Fruit fly (Drosophila melanogaster) whole organism, embryonic: ENCODE results near the gene p38b.

ENCODE experiments used
- Abd-B ChIP-seq: fragments of 200-800 bp; sonication (Bioruptor generic); optimal IDR thresholded peaks from 2 replicates; lab custom pipeline; 2018; ENCODE audit warnings: missing biosample characterization, mild to moderate bottlenecking, missing genetic modification characterization, moderate library complexity
- Bdp1 ChIP-seq: fragments of 200-800 bp; sonication (Bioruptor generic); optimal IDR thresholded peaks from 3 replicates; lab custom pipeline; 2016; ENCODE audit warnings: missing biosample characterization, missing genetic modification characterization
- Blimp-1 ChIP-seq: fragments of 200-800 bp; sonication (Bioruptor generic); optimal IDR thresholded peaks from 3 replicates; lab custom pipeline; 2018; ENCODE audit warnings: missing biosample characterization, missing genetic modification characterization, mild to moderate bottlenecking, moderate library complexity, missing genetic modification reagents
- BtbVII ChIP-seq: fragments of 200-800 bp; sonication (Bioruptor generic); optimal IDR thresholded peaks from 3 replicates; lab custom pipeline; 2017; ENCODE audit warnings: missing biosample characterization, mild to moderate bottlenecking, missing genetic modification characterization
- CG11695 ChIP-seq: fragments of 200-800 bp; sonication (Bioruptor generic); IDR thresholded peaks from 3 replicates; pipeline ENCODE4 v1.3.6; 2022; ENCODE audit warnings: missing biosample characterization, missing genetic modification characterization
- CG12391 ChIP-seq: fragments of 200-800 bp; sonication (Bioruptor generic); optimal IDR thresholded peaks from 3 replicates; lab custom pipeline; 2018; ENCODE audit warnings: missing biosample characterization, mild to moderate bottlenecking, missing genetic modification characterization, moderate library complexity
- CG13296 ChIP-seq: fragments of 200-800 bp; sonication (Bioruptor generic); optimal IDR thresholded peaks from 3 replicates; lab custom pipeline; 2018; ENCODE audit warnings: missing biosample characterization, mild to moderate bottlenecking, missing genetic modification characterization
- CG1602 ChIP-seq: fragments of 200-800 bp; sonication (Bioruptor generic); optimal IDR thresholded peaks from 3 replicates; lab custom pipeline; 2016; ENCODE audit warnings: missing biosample characterization, missing genetic modification characterization
- CG1647 ChIP-seq: fragments of 200-800 bp; sonication (Bioruptor generic); optimal IDR thresholded peaks from 3 replicates; lab custom pipeline; 2016; ENCODE audit warnings: missing biosample characterization, missing genetic modification characterization
- CG17186 ChIP-seq: fragments of 200-800 bp; sonication (Bioruptor generic); optimal IDR thresholded peaks from 3 replicates; lab custom pipeline; 2017; ENCODE audit warnings: missing biosample characterization, missing genetic modification reagents, missing genetic modification characterization
- CG1792 ChIP-seq: fragments of 200-800 bp; sonication (Bioruptor generic); optimal IDR thresholded peaks from 2 replicates; lab custom pipeline; 2016; ENCODE audit warnings: missing biosample characterization, missing genetic modification characterization
- CG31388 ChIP-seq: fragments of 200-800 bp; sonication (Bioruptor generic); optimal IDR thresholded peaks from 2 replicates; lab custom pipeline; 2016; ENCODE audit warnings: missing biosample characterization, missing genetic modification characterization
- CG34376 ChIP-seq: fragments of 200-800 bp; sonication (Bioruptor generic); optimal IDR thresholded peaks from 2 replicates; lab custom pipeline; 2018; ENCODE audit warnings: missing biosample characterization, mild to moderate bottlenecking, missing genetic modification characterization
- CG4617 ChIP-seq: fragments of 200-800 bp; sonication (Bioruptor generic); optimal IDR thresholded peaks from 3 replicates; lab custom pipeline; 2016; ENCODE audit warnings: missing biosample characterization, missing genetic modification characterization, borderline replicate concordance
- CG4820 ChIP-seq: fragments of 200-800 bp; sonication (Bioruptor generic); optimal IDR thresholded peaks from 3 replicates; lab custom pipeline; 2016; ENCODE audit warnings: missing biosample characterization, missing genetic modification characterization
- CG7556 ChIP-seq: fragments of 200-800 bp; sonication (Bioruptor generic); optimal IDR thresholded peaks from 2 replicates; lab custom pipeline; 2017; ENCODE audit warnings: missing biosample characterization, mild to moderate bottlenecking, missing genetic modification characterization
- CG8281 ChIP-seq: fragments of 200-800 bp; sonication (Bioruptor generic); optimal IDR thresholded peaks from 2 replicates; lab custom pipeline; 2018; ENCODE audit warnings: missing biosample characterization, mild to moderate bottlenecking, missing genetic modification characterization, moderate library complexity
- CG8359 ChIP-seq: fragments of 200-800 bp; sonication (Bioruptor generic); optimal IDR thresholded peaks from 2 replicates; lab custom pipeline; 2017; ENCODE audit warnings: missing biosample characterization, mild to moderate bottlenecking, missing genetic modification characterization, borderline replicate concordance
- CG9437 ChIP-seq: fragments of 200-800 bp; sonication (Bioruptor generic); optimal IDR thresholded peaks from 2 replicates; lab custom pipeline; 2018; ENCODE audit warnings: missing biosample characterization, mild to moderate bottlenecking, missing genetic modification characterization
- Chrac-16 ChIP-seq: fragments of 200-800 bp; sonication (Bioruptor generic); optimal IDR thresholded peaks from 3 replicates; lab custom pipeline; 2016; ENCODE audit warnings: missing biosample characterization, missing genetic modification characterization
- HLH54F ChIP-seq: fragments of 200-800 bp; sonication (Bioruptor generic); optimal IDR thresholded peaks from 3 replicates; lab custom pipeline; 2016; ENCODE audit warnings: missing biosample characterization, missing genetic modification characterization
- MESR4 ChIP-seq: fragments of 200-800 bp; sonication (Bioruptor generic); optimal IDR thresholded peaks from 2 replicates; lab custom pipeline; 2018; ENCODE audit warnings: missing biosample characterization, mild to moderate bottlenecking, missing genetic modification characterization, moderate library complexity
- Mad ChIP-seq: fragments of 200-800 bp; sonication (Bioruptor generic); optimal IDR thresholded peaks from 2 replicates; lab custom pipeline; 2016; ENCODE audit warnings: missing biosample characterization, missing genetic modification characterization
- Med ChIP-seq: fragments of 200-800 bp; sonication (Bioruptor generic); peaks from one replicate; lab custom pipeline; 2016; ENCODE audit warnings: missing biosample characterization, missing genetic modification characterization, mild to moderate bottlenecking, inconsistent platforms, moderate library complexity
- NfI ChIP-seq: fragments of 200-800 bp; sonication (Bioruptor generic); optimal IDR thresholded peaks from 3 replicates; lab custom pipeline; 2018; ENCODE audit warnings: missing biosample characterization, mild to moderate bottlenecking, missing genetic modification characterization, moderate library complexity
- Ravus ChIP-seq: fragments of 200-800 bp; sonication (Bioruptor generic); IDR thresholded peaks from 2 replicates; pipeline ENCODE4 v1.3.6; 2022; ENCODE audit warnings: missing biosample characterization, missing genetic modification characterization
- Scr ChIP-seq: fragments of 200-800 bp; sonication (Bioruptor generic); IDR thresholded peaks from 2 replicates; pipeline ENCODE4 v1.3.6; 2022; ENCODE audit warnings: missing biosample characterization, missing genetic modification characterization; ENCODE audit not compliant: partially characterized antibody
- YL-1 ChIP-seq: fragments of 200-800 bp; sonication (Bioruptor generic); optimal IDR thresholded peaks from 3 replicates; lab custom pipeline; 2017; ENCODE audit warnings: missing biosample characterization, mild to moderate bottlenecking, missing genetic modification characterization
- ash1 ChIP-seq: fragments of 200-800 bp; sonication (Bioruptor generic); optimal IDR thresholded peaks from 2 replicates; lab custom pipeline; 2018; ENCODE audit warnings: missing biosample characterization, mild to moderate bottlenecking, missing genetic modification characterization
- bigmax ChIP-seq: fragments of 200-800 bp; sonication (Bioruptor generic); optimal IDR thresholded peaks from 2 replicates; lab custom pipeline; 2018; ENCODE audit warnings: missing biosample characterization, mild to moderate bottlenecking, missing genetic modification characterization
- dmrt11E ChIP-seq: fragments of 200-800 bp; sonication (Bioruptor generic); optimal IDR thresholded peaks from 3 replicates; lab custom pipeline; 2018; ENCODE audit warnings: missing biosample characterization, mild to moderate bottlenecking, missing genetic modification characterization, moderate library complexity
- dpn ChIP-seq, 2 experiments: fragments of 200-800 bp; sonication (Bioruptor generic); optimal IDR thresholded peaks; 3 replicates each; lab custom pipeline; 2016; ENCODE audit warnings: missing biosample characterization in 2 of 2, missing genetic modification characterization in 2 of 2
- dysf ChIP-seq: fragments of 200-800 bp; sonication (Bioruptor generic); IDR thresholded peaks from 3 replicates; pipeline ENCODE4 v1.3.6; 2022; ENCODE audit warnings: missing biosample characterization, missing genetic modification characterization
- en ChIP-seq: fragments of 200-800 bp; sonication (Bioruptor generic); optimal IDR thresholded peaks from 2 replicates; lab custom pipeline; 2016; ENCODE audit warnings: missing biosample characterization, missing genetic modification characterization
- esg ChIP-seq: fragments of 200-800 bp; sonication (Bioruptor generic); conservative IDR thresholded peaks from 2 replicates; pipeline ENCODE4 v1.3.6; 2022; ENCODE audit warnings: missing biosample characterization, missing genetic modification characterization
- kni ChIP-seq: fragments of 200-800 bp; sonication (Bioruptor generic); optimal IDR thresholded peaks from 3 replicates; lab custom pipeline; 2017; ENCODE audit warnings: mild to moderate bottlenecking, missing biosample characterization, missing genetic modification reagents, missing genetic modification characterization
- lov ChIP-seq, 2 experiments: fragments of 200-800 bp in 1 of 2; fragments of >200 bp in 1 of 2; sonication (Bioruptor generic) in 1 of 2; IDR thresholded peaks in 1 of 2; optimal IDR thresholded peaks in 1 of 2; 2 replicates in 1 of 2; 3 replicates in 1 of 2; pipeline versions ENCODE4 v1.3.6 to Lab custom; 2017 to 2022; ENCODE audit warnings: missing biosample characterization in 1 of 2, missing genetic modification characterization in 1 of 2
- mam ChIP-seq: fragments of 200-800 bp; sonication (Bioruptor generic); optimal IDR thresholded peaks from 3 replicates; lab custom pipeline; 2016; ENCODE audit warnings: missing biosample characterization, missing genetic modification characterization
- pfk ChIP-seq: fragments of 200-800 bp; sonication (Bioruptor generic); optimal IDR thresholded peaks from 2 replicates; lab custom pipeline; 2018; ENCODE audit warnings: missing biosample characterization, mild to moderate bottlenecking, missing genetic modification characterization, moderate library complexity
- pho ChIP-seq: fragments of 200-800 bp; sonication (Bioruptor generic); optimal IDR thresholded peaks from 2 replicates; lab custom pipeline; 2016; ENCODE audit warnings: missing biosample characterization, missing genetic modification characterization
- pzg ChIP-seq: fragments of 200-800 bp; sonication (Bioruptor generic); optimal IDR thresholded peaks from 3 replicates; lab custom pipeline; 2018; ENCODE audit warnings: missing biosample characterization, mild to moderate bottlenecking, missing genetic modification characterization, moderate library complexity
- sc ChIP-seq, 3 experiments: fragments of >200 bp in 2 of 3; fragments of 200-800 bp in 1 of 3; sonication (Bioruptor generic) in 1 of 3; optimal IDR thresholded peaks; 2 replicates in 2 of 3; 3 replicates in 1 of 3; lab custom pipeline; 2017; ENCODE audit warnings: mild to moderate bottlenecking in 1 of 3, missing biosample characterization in 1 of 3, missing genetic modification characterization in 1 of 3, missing genetic modification reagents in 1 of 3
- scrt ChIP-seq: fragments of 200-800 bp; sonication (Bioruptor generic); optimal IDR thresholded peaks from 2 replicates; lab custom pipeline; 2018; ENCODE audit warnings: missing biosample characterization, mild to moderate bottlenecking, missing genetic modification characterization, moderate library complexity
- sob ChIP-seq: fragments of 200-800 bp; sonication (Bioruptor generic); IDR thresholded peaks from 2 replicates; pipeline ENCODE4 v1.3.6; 2022; ENCODE audit warnings: missing biosample characterization, missing genetic modification characterization
- tgo ChIP-seq: fragments of 200-800 bp; sonication (Bioruptor generic); IDR thresholded peaks from 3 replicates; pipeline ENCODE4 v1.3.6; 2022; ENCODE audit warnings: missing biosample characterization, missing genetic modification characterization
- tio ChIP-seq: fragments of 200-800 bp; sonication (Bioruptor generic); optimal IDR thresholded peaks from 2 replicates; lab custom pipeline; 2017; ENCODE audit warnings: missing biosample characterization, missing genetic modification characterization, inconsistent platforms
- wek ChIP-seq: fragments of 200-800 bp; sonication (Bioruptor generic); optimal IDR thresholded peaks from 3 replicates; lab custom pipeline; 2018; ENCODE audit warnings: missing biosample characterization, mild to moderate bottlenecking, missing genetic modification characterization, moderate library complexity
- zen2 ChIP-seq: fragments of 200-800 bp; sonication (Bioruptor generic); IDR thresholded peaks from 3 replicates; pipeline ENCODE4 v1.3.6; 2022; ENCODE audit warnings: missing biosample characterization, missing genetic modification characterization; ENCODE audit not compliant: partially characterized antibody
- zfh2 ChIP-seq: fragments of 200-800 bp; sonication (Bioruptor generic); optimal IDR thresholded peaks from 2 replicates; lab custom pipeline; 2016; ENCODE audit warnings: missing biosample characterization, missing genetic modification characterization

The p38b gene

dm6 chr2L:13778648-13779047, 1.8 kb upstream of the p38b start (continued):
- no peak for TF ChIP-seq pfk
- peak; percentile 21 for TF ChIP-seq zfh2 (GFP tag; lab: Kevin White, UChicago)
- TF ChIP-seq CG17186 (GFP tag; lab: Kevin White, UChicago), result no peak
- TF ChIP-seq CG34376 (GFP tag; lab: Kevin White, UChicago), result no peak
- no peak for TF ChIP-seq lov (optimal IDR thresholded peaks at IDR 0.05; lab: Kevin White, UChicago)
- TF ChIP-seq lov (GFP tag; IDR thresholded peaks at IDR 0.05; lab: Robert Waterston, UW), result no peak
- TF ChIP-seq CG12391, result peak; percentile 76
- no peak for TF ChIP-seq CG31388 (GFP tag; lab: Kevin White, UChicago)
- no peak for TF ChIP-seq Blimp-1 (GFP tag; lab: Kevin White, UChicago)
- peak; percentile 69 for TF ChIP-seq CG9437
- no peak for TF ChIP-seq MESR4 (GFP tag; lab: Kevin White, UChicago)
- TF ChIP-seq CG4617 (GFP tag; lab: Kevin White, UChicago), result no peak
- TF ChIP-seq tgo (GFP tag; lab: Robert Waterston, UW), result 0 out of 3 replicates have a peak, but pooled peaks have one; percentile 24
- no peak for TF ChIP-seq CG8281 (tag; lab: Kevin White, UChicago)
- TF ChIP-seq tio (GFP tag; lab: Kevin White, UChicago), result peak; percentile 56
- TF ChIP-seq CG1792 (GFP tag; lab: Kevin White, UChicago), result peak; percentile 14
- peak; percentile 11 for TF ChIP-seq Chrac-16 (GFP tag; lab: Kevin White, UChicago)
- TF ChIP-seq CG1647 (GFP tag; lab: Kevin White, UChicago), result peak; percentile 11
- peak; percentile 40; the same call in 1 of the 2 replicates for TF ChIP-seq sob
- TF ChIP-seq wek (GFP tag; lab: Kevin White, UChicago), result no peak
- TF ChIP-seq Scr (GFP tag; lab: Robert Waterston, UW), result no peak
- peak; percentile 27 for TF ChIP-seq mam (GFP tag; lab: Kevin White, UChicago)
- no peak for TF ChIP-seq sc (optimal IDR thresholded peaks at IDR 0.05; lab: Kevin White, UChicago)
- TF ChIP-seq sc (GFP tag; optimal IDR thresholded peaks at IDR 0.05; lab: Kevin White, UChicago), result peak; percentile 36
- peak; percentile 74 for TF ChIP-seq dysf (GFP tag; lab: Robert Waterston, UW)
- TF ChIP-seq Med, result peak; percentile 89
- TF ChIP-seq pzg, result no peak
- TF ChIP-seq en (GFP tag; lab: Kevin White, UChicago), result no peak
- TF ChIP-seq HLH54F (GFP tag; lab: Kevin White, UChicago), result peak; percentile 35
- TF ChIP-seq CG7556 (GFP tag; lab: Kevin White, UChicago), result peak; percentile 75
- no peak for TF ChIP-seq kni
- TF ChIP-seq pho (GFP tag; lab: Kevin White, UChicago), result peak; percentile 68
- peak; percentile 69 for TF ChIP-seq CG4820
- no peak for TF ChIP-seq ash1 (GFP tag; lab: Kevin White, UChicago)
- TF ChIP-seq CG13296 (GFP tag; lab: Kevin White, UChicago), result peak; percentile 18
- TF ChIP-seq BtbVII, result no peak
- no peak for TF ChIP-seq Bdp1 (GFP tag; lab: Kevin White, UChicago)
- TF ChIP-seq NfI (GFP tag; lab: Kevin White, UChicago), result peak; percentile 53
- TF ChIP-seq esg (GFP tag; lab: Robert Waterston, UW), result peak; percentile 50
- peak; percentile 18 for TF ChIP-seq Mad
- no peak for TF ChIP-seq dmrt11E (tag; lab: Kevin White, UChicago)
- peak; percentile 53 for TF ChIP-seq CG1602 (GFP tag; lab: Kevin White, UChicago)
- peak; percentile 13 for TF ChIP-seq scrt
- no peak for TF ChIP-seq CG8359 (GFP tag; lab: Kevin White, UChicago)
- TF ChIP-seq Ravus, result peak; percentile 31
- TF ChIP-seq YL-1, result no peak
- no peak for TF ChIP-seq zen2 (GFP tag; lab: Robert Waterston, UW)
- TF ChIP-seq bigmax (GFP tag; lab: Kevin White, UChicago), result no peak
- TF ChIP-seq dpn (GFP tag; optimal IDR thresholded peaks at IDR 0.05; lab: Kevin White, UChicago), result peak; percentile 49 to 63
- TF ChIP-seq Abd-B (GFP tag; lab: Kevin White, UChicago), result peak; percentile 67
- no peak for TF ChIP-seq CG11695 (GFP tag; lab: Robert Waterston, UW)
